Worm (Caenorhabditis elegans) whole organism, L4 larva: ENCODE results near the gene ZK930.4.

Experiments used
- F10B5.3 ChIP-seq: sonication (generic microtip); optimal IDR thresholded peaks from 2 replicates; lab custom pipeline; 2016; ENCODE audit warnings: mild to moderate bottlenecking, missing genetic modification characterization, missing compliant biosample characterization
- F44E2.7 ChIP-seq: fragments of 200-800 bp; sonication (Bioruptor generic); IDR thresholded peaks from 2 replicates; pipeline ENCODE4 v2.1.2; 2022; ENCODE audit warnings: missing genetic modification characterization, missing compliant biosample characterization
- T26A8.4 ChIP-seq: fragments of 200-800 bp; sonication (Bioruptor generic); IDR thresholded peaks from 2 replicates; pipeline ENCODE4 v1.3.6; 2022; ENCODE audit warnings: missing genetic modification characterization, missing compliant biosample characterization
- Y48G9A.11 ChIP-seq: fragments of 200-800 bp; sonication (Bioruptor generic); IDR thresholded peaks from 2 replicates; pipeline ENCODE4 v1.3.6; 2022; ENCODE audit warnings: missing genetic modification reagents, missing genetic modification characterization, missing compliant biosample characterization
- ama-1 ChIP-seq: fragments of 150-350 bp; optimal IDR thresholded peaks from 2 replicates; lab custom pipeline; 2014; ENCODE audit warnings: inconsistent platforms, mixed read lengths
- arid-1 ChIP-seq: fragments of 200-800 bp; sonication (Bioruptor generic); conservative IDR thresholded peaks from 2 replicates; pipeline ENCODE4 v1.3.6; 2022; ENCODE audit warnings: missing genetic modification reagents, missing genetic modification characterization, missing compliant biosample characterization
- ceh-20 ChIP-seq: fragments of 200-800 bp; sonication (Bioruptor generic); IDR thresholded peaks from 2 replicates; pipeline ENCODE4 v1.3.6; 2022; ENCODE audit warnings: missing genetic modification reagents, missing genetic modification characterization, missing compliant biosample characterization
- ceh-62 ChIP-seq: sonication (generic microtip); optimal IDR thresholded peaks from 2 replicates; lab custom pipeline; 2017; ENCODE audit warnings: missing biosample characterization, missing genetic modification characterization
- ctbp-1 ChIP-seq: fragments of 200-800 bp; sonication (Bioruptor generic); IDR thresholded peaks from 2 replicates; pipeline ENCODE4 v1.3.6; 2022; ENCODE audit warnings: missing genetic modification reagents, missing genetic modification characterization, missing compliant biosample characterization
- daf-12 ChIP-seq: fragments of 150-350 bp; optimal IDR thresholded peaks from 2 replicates; lab custom pipeline; 2014; ENCODE audit warnings: missing biosample characterization, missing genetic modification reagents, missing genetic modification characterization
- dmd-6 ChIP-seq: fragments of 200-800 bp; sonication (Bioruptor generic); IDR thresholded peaks from 2 replicates; pipeline ENCODE4 v1.3.6; 2022; ENCODE audit warnings: missing genetic modification reagents, missing genetic modification characterization, missing compliant biosample characterization
- dpl-1 ChIP-seq: fragments of 150-350 bp; optimal IDR thresholded peaks from 2 replicates; lab custom pipeline; 2014; ENCODE audit warnings: missing biosample characterization, missing genetic modification reagents, missing genetic modification characterization
- dve-1 ChIP-seq: sonication (generic microtip); optimal IDR thresholded peaks from 2 replicates; lab custom pipeline; 2017; ENCODE audit warnings: antibody characterized with exemption, mild to moderate bottlenecking, missing genetic modification characterization, missing compliant biosample characterization; ENCODE audit not compliant: insufficient read depth
- egl-43 ChIP-seq: fragments of 200-800 bp; sonication (Bioruptor generic); IDR thresholded peaks from 2 replicates; pipeline ENCODE4 v1.3.6; 2022; ENCODE audit warnings: missing genetic modification reagents, missing genetic modification characterization, missing compliant biosample characterization
- gei-8 ChIP-seq: fragments of 200-800 bp; sonication (Bioruptor generic); optimal IDR thresholded peaks from 2 replicates; lab custom pipeline; 2018; ENCODE audit warnings: mild to moderate bottlenecking, missing genetic modification characterization, missing compliant biosample characterization
- hif-1 ChIP-seq, 2 experiments: sonication (generic microtip); optimal IDR thresholded peaks; 2 replicates each; lab custom pipeline; 2016 to 2017; ENCODE audit warnings: missing compliant biosample characterization in 2 of 2, missing genetic modification characterization in 2 of 2, missing genetic modification reagents in 2 of 2, missing genotype in 2 of 2, mild to moderate bottlenecking in 1 of 2
- jun-1 ChIP-seq: fragments of 150-350 bp; optimal IDR thresholded peaks from 2 replicates; lab custom pipeline; 2014; ENCODE audit warnings: missing biosample characterization, missing genetic modification reagents, missing genetic modification characterization
- lim-7 ChIP-seq: fragments of 200-800 bp; sonication (Bioruptor generic); IDR thresholded peaks from 2 replicates; pipeline ENCODE4 v1.3.6; 2022; ENCODE audit warnings: missing genetic modification characterization, missing compliant biosample characterization
- lin-15B ChIP-seq: fragments of 150-350 bp; sonication (generic microtip); optimal IDR thresholded peaks from 3 replicates; lab custom pipeline; 2014; ENCODE audit warnings: missing biosample characterization, missing genetic modification characterization
- lsy-2 ChIP-seq, 2 experiments: fragments of 150-350 bp in 1 of 2; sonication (generic microtip) in 1 of 2; optimal IDR thresholded peaks; 2 replicates each; lab custom pipeline; 2014 to 2017; ENCODE audit warnings: missing biosample characterization in 2 of 2, missing genetic modification characterization in 2 of 2
- mdt-29 ChIP-seq: fragments of 200-800 bp; sonication (Bioruptor generic); IDR thresholded peaks from 2 replicates; pipeline ENCODE4 v1.3.6; 2022; ENCODE audit warnings: missing genetic modification reagents, missing genetic modification characterization, missing compliant biosample characterization
- mes-2 ChIP-seq: sonication (generic microtip); optimal IDR thresholded peaks from 2 replicates; lab custom pipeline; 2016; ENCODE audit warnings: missing genotype, mild to moderate bottlenecking, missing genetic modification characterization, missing compliant biosample characterization; ENCODE audit not compliant: poor library complexity, severe bottlenecking
- mxl-2 ChIP-seq: fragments of 200-800 bp; sonication (Bioruptor generic); conservative IDR thresholded peaks from 2 replicates; pipeline ENCODE4 v1.3.6; 2022; ENCODE audit warnings: missing genetic modification reagents, missing genetic modification characterization, missing compliant biosample characterization
- nhr-102 ChIP-seq: sonication (generic microtip); optimal IDR thresholded peaks from 2 replicates; lab custom pipeline; 2016; ENCODE audit warnings: mild to moderate bottlenecking, missing genetic modification characterization, moderate library complexity, missing compliant biosample characterization
- nhr-11 ChIP-seq: fragments of 150-350 bp; optimal IDR thresholded peaks from 2 replicates; lab custom pipeline; 2014; ENCODE audit warnings: missing biosample characterization, missing genetic modification characterization
- nhr-76 ChIP-seq: fragments of 150-350 bp; optimal IDR thresholded peaks from 2 replicates; lab custom pipeline; 2014; ENCODE audit warnings: missing biosample characterization, missing genetic modification characterization
- php-3 ChIP-seq: fragments of 200-800 bp; sonication (Bioruptor generic); IDR thresholded peaks from 2 replicates; pipeline ENCODE4 v1.3.6; 2022; ENCODE audit warnings: missing genetic modification reagents, missing genetic modification characterization, missing compliant biosample characterization
- saeg-2 ChIP-seq: fragments of 200-800 bp; sonication (Bioruptor generic); IDR thresholded peaks from 2 replicates; pipeline ENCODE4 v1.3.6; 2022; ENCODE audit warnings: missing genetic modification reagents, missing genetic modification characterization, missing compliant biosample characterization
- set-16 ChIP-seq: fragments of 200-800 bp; sonication (Bioruptor generic); IDR thresholded peaks from 2 replicates; pipeline ENCODE4 v1.3.6; 2022; ENCODE audit warnings: missing genetic modification reagents, missing genetic modification characterization, missing compliant biosample characterization
- snpc-4 ChIP-seq: fragments of 150-350 bp; optimal IDR thresholded peaks from 2 replicates; lab custom pipeline; 2014; ENCODE audit warnings: missing biosample characterization, missing genetic modification characterization
- spr-3 ChIP-seq: fragments of 200-800 bp; sonication (Bioruptor generic); optimal IDR thresholded peaks from 2 replicates; lab custom pipeline; 2018; ENCODE audit warnings: mild to moderate bottlenecking, missing genetic modification characterization, missing compliant biosample characterization
- tag-97 ChIP-seq: fragments of 200-800 bp; sonication (Bioruptor generic); IDR thresholded peaks from 2 replicates; pipeline ENCODE4 v1.3.6; 2022; ENCODE audit warnings: missing genetic modification characterization, missing compliant biosample characterization
- unc-130 ChIP-seq: sonication (generic microtip); optimal IDR thresholded peaks from 2 replicates; lab custom pipeline; 2016; ENCODE audit warnings: missing genetic modification reagents, missing genetic modification characterization, missing compliant biosample characterization
- unc-39 ChIP-seq: sonication (generic microtip); optimal IDR thresholded peaks from 2 replicates; lab custom pipeline; 2017; ENCODE audit warnings: missing biosample characterization, missing genetic modification characterization
- unc-62 ChIP-seq, 3 experiments: fragments of 150-350 bp in 1 of 3; sonication (generic microtip); optimal IDR thresholded peaks in 2 of 3; peaks in 1 of 3; 1 replicate in 1 of 3; 2 replicates in 2 of 3; lab custom pipeline; 2014 to 2017; ENCODE audit warnings: missing biosample characterization in 3 of 3, missing genetic modification characterization in 3 of 3, missing genetic modification reagents in 3 of 3, missing genotype in 1 of 3

Gene ZK930.4

ce11 chrII:11952963-11953362 is 46.6 kb downstream of the ZK930.4 start:
- TF ChIP-seq Y48G9A.11 (GFP tag; lab: Robert Waterston, UW), result no peak
- no peak for TF ChIP-seq tag-97 (GFP tag; lab: Robert Waterston, UW)
- no peak for TF ChIP-seq nhr-76 (tag; lab: Kevin White, UChicago)
- TF ChIP-seq jun-1 (tag; lab: Kevin White, UChicago), result no peak
- no peak for TF ChIP-seq php-3
- TF ChIP-seq snpc-4 (tag; lab: Kevin White, UChicago), result no peak
- no peak for TF ChIP-seq lsy-2 (tag; optimal IDR thresholded peaks at IDR 0.05; lab: Kevin White, UChicago)

DNA sequence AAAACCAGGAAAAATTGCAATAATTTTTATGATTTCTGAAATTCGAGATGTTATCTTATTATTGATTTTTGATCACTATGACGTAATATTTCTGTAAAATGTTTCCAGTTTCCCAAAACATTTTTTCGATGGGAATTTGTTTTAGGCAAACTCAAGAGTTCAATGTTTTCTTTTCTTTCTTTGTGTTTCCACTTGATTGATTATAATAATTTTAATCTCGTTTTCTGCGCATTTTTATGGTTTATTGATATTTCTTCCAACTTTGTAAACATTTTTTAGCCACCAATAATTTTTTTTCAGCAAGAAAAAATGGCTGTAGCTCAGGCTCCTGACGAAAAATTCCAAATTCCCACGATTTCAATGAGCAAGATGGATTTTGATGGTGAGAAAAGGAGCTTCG is 47.9 kb downstream of the ZK930.4 start, which contains the start of gene W03C9.6:
W03C9.6 (plus strand) TSS at position 301 of the 400 bp plus-strand sequence.
- TF ChIP-seq F10B5.3 (no peak), set-16 (GFP tag; lab: Robert Waterston, UW) (no peak), mdt-29 (GFP tag; lab: Robert Waterston, UW) (no peak), ceh-20 (GFP tag; lab: Robert Waterston, UW) (no peak), hif-1 (tag; optimal IDR thresholded peaks at IDR 0.05; lab: Kevin White, UChicago) (no peak), mes-2 (no peak), F44E2.7 (GFP tag; lab: Robert Waterston, UW) (no peak), nhr-11 (tag; lab: Kevin White, UChicago) (no peak), ctbp-1 (GFP tag; lab: Robert Waterston, UW) (no peak), saeg-2 (GFP tag; lab: Robert Waterston, UW) (no peak), spr-3 (GFP tag; lab: Kevin White, UChicago) (no peak), daf-12 (no peak), nhr-102 (tag; lab: Kevin White, UChicago) (no peak)

DNA sequence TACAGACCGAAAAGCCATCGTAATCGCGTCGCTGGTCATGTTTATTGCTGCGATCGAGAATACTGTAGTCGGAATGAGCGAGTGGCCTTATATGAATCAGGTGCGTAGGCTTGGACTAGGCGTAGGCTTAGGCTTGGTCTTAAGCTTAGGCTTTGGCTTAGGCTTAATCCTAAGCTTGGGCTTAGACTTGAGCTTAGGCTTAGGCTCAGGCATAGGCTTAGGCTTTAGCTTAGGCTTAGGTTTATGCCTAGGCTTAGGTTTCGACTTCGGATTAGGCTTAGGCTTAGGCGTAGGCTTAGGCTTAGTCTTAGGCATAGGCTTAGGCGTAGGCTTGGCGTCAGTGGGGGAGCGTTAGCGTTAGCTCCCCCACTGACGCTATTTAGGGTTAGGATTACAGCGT is 48.5 kb downstream of the ZK930.4 start:
- TF ChIP-seq mxl-2 (GFP tag; lab: Robert Waterston, UW) (no peak), nhr-102 (tag; lab: Kevin White, UChicago) (no peak), arid-1 (GFP tag; lab: Robert Waterston, UW) (no peak), lsy-2 (tag; optimal IDR thresholded peaks at IDR 0.05; lab: Kevin White, UChicago) (no peak), ama-1 (lab: Kevin White, UChicago) (no peak), lim-7 (no peak), T26A8.4 (GFP tag; lab: Robert Waterston, UW) (no peak), dve-1 (tag; lab: Kevin White, UChicago) (no peak), unc-62 (GFP tag; optimal IDR thresholded peaks at IDR 0.05 in 1 of 2; lab: Kevin White, UChicago) (no peak), unc-62 (tag; optimal IDR thresholded peaks at IDR 0.05; lab: Kevin White, UChicago) (no peak), unc-130 (no peak), unc-39 (no peak), ceh-62 (tag; lab: Kevin White, UChicago) (no peak), dpl-1 (GFP tag; lab: Kevin White, UChicago) (no peak), egl-43 (GFP tag; lab: Robert Waterston, UW) (no peak), lin-15B (tag; lab: Kevin White, UChicago) (no peak), gei-8 (GFP tag; lab: Kevin White, UChicago) (no peak), dmd-6 (GFP tag; lab: Robert Waterston, UW) (no peak)
